Fruit fly (Drosophila melanogaster) whole organism, embryonic: ENCODE results near the gene ebi.

Source experiments
- ATbp ChIP-seq: fragments of 200-800 bp; sonication (Bioruptor generic); optimal IDR thresholded peaks from 2 replicates; lab custom pipeline; 2017; ENCODE audit warnings: missing biosample characterization, mild to moderate bottlenecking, missing genetic modification characterization, missing genetic modification reagents
- Ada2b ChIP-seq: fragments of 200-800 bp; sonication (Bioruptor generic); IDR thresholded peaks from 2 replicates; pipeline ENCODE4 v1.3.6; 2022; ENCODE audit warnings: missing biosample characterization, missing genetic modification characterization
- BEAF-32 ChIP-seq: fragments of 200-800 bp; sonication (Bioruptor generic); optimal IDR thresholded peaks from 3 replicates; lab custom pipeline; 2017; ENCODE audit warnings: missing biosample characterization, missing genetic modification characterization, mild to moderate bottlenecking, moderate library complexity, missing genetic modification reagents
- CG10209 ChIP-seq: fragments of 200-800 bp; sonication (Bioruptor generic); optimal IDR thresholded peaks from 3 replicates; lab custom pipeline; 2017; ENCODE audit warnings: missing biosample characterization, mild to moderate bottlenecking, missing genetic modification characterization, missing genetic modification reagents
- CG11560 ChIP-seq: fragments of 200-800 bp; sonication (Bioruptor generic); IDR thresholded peaks from 3 replicates; pipeline ENCODE4 v1.3.6; 2022; ENCODE audit warnings: missing biosample characterization, missing genetic modification characterization
- CG12659 ChIP-seq: fragments of 200-800 bp; sonication (Bioruptor generic); optimal IDR thresholded peaks from 3 replicates; lab custom pipeline; 2017; ENCODE audit warnings: mild to moderate bottlenecking, missing biosample characterization, missing genetic modification reagents, missing genetic modification characterization
- CG17829 ChIP-seq: fragments of 200-800 bp; optimal IDR thresholded peaks from 2 replicates; lab custom pipeline; 2019; ENCODE audit warnings: missing biosample characterization, mild to moderate bottlenecking, missing genetic modification characterization, moderate library complexity
- CG1832 ChIP-seq: fragments of 200-800 bp; sonication (Bioruptor generic); optimal IDR thresholded peaks from 2 replicates; lab custom pipeline; 2017; ENCODE audit warnings: missing biosample characterization, mild to moderate bottlenecking, missing genetic modification characterization, inconsistent platforms
- CG18599 ChIP-seq: fragments of 200-800 bp; sonication (Bioruptor generic); optimal IDR thresholded peaks from 3 replicates; lab custom pipeline; 2017; ENCODE audit warnings: missing biosample characterization, missing genetic modification characterization, mild to moderate bottlenecking, moderate library complexity, missing genetic modification reagents
- CG18619 ChIP-seq: fragments of 200-800 bp; sonication (Bioruptor generic); optimal IDR thresholded peaks from 3 replicates; lab custom pipeline; 2017; ENCODE audit warnings: missing biosample characterization, mild to moderate bottlenecking, missing genetic modification characterization
- CG2202 ChIP-seq: fragments of 200-800 bp; sonication (Bioruptor generic); optimal IDR thresholded peaks from 2 replicates; lab custom pipeline; 2018; ENCODE audit warnings: missing biosample characterization, mild to moderate bottlenecking, missing genetic modification characterization
- CG30020 ChIP-seq: fragments of 200-800 bp; optimal IDR thresholded peaks from 2 replicates; lab custom pipeline; 2019; ENCODE audit warnings: missing biosample characterization, mild to moderate bottlenecking, missing genetic modification characterization, moderate library complexity
- CG3065 ChIP-seq: fragments of 200-800 bp; sonication (Bioruptor generic); optimal IDR thresholded peaks from 2 replicates; lab custom pipeline; 2016; ENCODE audit warnings: missing biosample characterization, missing genetic modification characterization
- CG32532 ChIP-seq: fragments of 200-800 bp; sonication (Bioruptor generic); IDR thresholded peaks from 2 replicates; pipeline ENCODE4 v1.3.6; 2022; ENCODE audit warnings: missing biosample characterization, missing genetic modification characterization
- CG3847 ChIP-seq: fragments of 200-800 bp; sonication (Bioruptor generic); IDR thresholded peaks from 2 replicates; pipeline ENCODE4 v1.3.6; 2022; ENCODE audit warnings: missing biosample characterization, missing genetic modification characterization
- CG4360 ChIP-seq: fragments of 200-800 bp; sonication (Bioruptor generic); IDR thresholded peaks from 2 replicates; pipeline ENCODE4 v1.3.6; 2022; ENCODE audit warnings: missing biosample characterization, missing genetic modification characterization
- CG5180 ChIP-seq: fragments of 200-800 bp; sonication (Bioruptor generic); optimal IDR thresholded peaks from 3 replicates; lab custom pipeline; 2017; ENCODE audit warnings: missing biosample characterization, missing genetic modification characterization, mild to moderate bottlenecking, moderate library complexity, missing genetic modification reagents
- CG6689 ChIP-seq: fragments of 200-800 bp; sonication (Bioruptor generic); IDR thresholded peaks from 2 replicates; pipeline ENCODE4 v1.3.6; 2022; ENCODE audit warnings: missing biosample characterization, missing genetic modification characterization
- CG8290 ChIP-seq, 3 experiments: fragments of 200-800 bp; sonication (Bioruptor generic); optimal IDR thresholded peaks; 2 replicates each; lab custom pipeline; 2016 to 2019; ENCODE audit warnings: missing biosample characterization in 3 of 3, missing genetic modification characterization in 3 of 3, mild to moderate bottlenecking in 2 of 3, moderate library complexity in 1 of 3
- CG8388 ChIP-seq: fragments of 200-800 bp; sonication (Bioruptor generic); optimal IDR thresholded peaks from 2 replicates; lab custom pipeline; 2019; ENCODE audit warnings: missing biosample characterization, mild to moderate bottlenecking, missing genetic modification characterization, moderate library complexity
- CG8478 ChIP-seq: fragments of >200 bp; optimal IDR thresholded peaks from 2 replicates; lab custom pipeline; 2018
- CG9437 ChIP-seq: fragments of 200-800 bp; sonication (Bioruptor generic); optimal IDR thresholded peaks from 2 replicates; lab custom pipeline; 2018; ENCODE audit warnings: missing biosample characterization, mild to moderate bottlenecking, missing genetic modification characterization
- CG9797 ChIP-seq: fragments of 200-800 bp; sonication (Bioruptor generic); optimal IDR thresholded peaks from 3 replicates; lab custom pipeline; 2018; ENCODE audit warnings: missing biosample characterization, mild to moderate bottlenecking, missing genetic modification characterization
- D ChIP-seq, 2 experiments: fragments of 200-800 bp in 1 of 2; fragments of >200 bp in 1 of 2; sonication (Bioruptor generic) in 1 of 2; optimal IDR thresholded peaks; 2 replicates in 1 of 2; 3 replicates in 1 of 2; lab custom pipeline; 2017; ENCODE audit warnings: mild to moderate bottlenecking in 1 of 2, missing biosample characterization in 1 of 2, missing genetic modification characterization in 1 of 2, missing genetic modification reagents in 1 of 2
- Doc2 ChIP-seq: fragments of 200-800 bp; sonication (Bioruptor generic); IDR thresholded peaks from 2 replicates; pipeline ENCODE4 v1.3.6; 2022; ENCODE audit warnings: missing biosample characterization, missing genetic modification characterization
- GATAe ChIP-seq: fragments of 200-800 bp; sonication (Bioruptor generic); conservative IDR thresholded peaks from 2 replicates; pipeline ENCODE4 v1.3.6; 2022; ENCODE audit warnings: missing biosample characterization, missing genetic modification characterization
- Hand ChIP-seq: fragments of 200-800 bp; sonication (Bioruptor generic); optimal IDR thresholded peaks from 2 replicates; lab custom pipeline; 2017; ENCODE audit warnings: mild to moderate bottlenecking, missing biosample characterization, missing genetic modification reagents, missing genetic modification characterization
- MESR4 ChIP-seq: fragments of 200-800 bp; sonication (Bioruptor generic); optimal IDR thresholded peaks from 2 replicates; lab custom pipeline; 2018; ENCODE audit warnings: missing biosample characterization, mild to moderate bottlenecking, missing genetic modification characterization, moderate library complexity
- abd-A ChIP-seq: fragments of 200-800 bp; sonication (Bioruptor generic); optimal IDR thresholded peaks from 3 replicates; lab custom pipeline; 2019; ENCODE audit warnings: missing biosample characterization, mild to moderate bottlenecking, missing genetic modification characterization, moderate library complexity
- cg ChIP-seq: fragments of 200-800 bp; sonication (Bioruptor generic); optimal IDR thresholded peaks from 3 replicates; lab custom pipeline; 2019; ENCODE audit warnings: missing biosample characterization, mild to moderate bottlenecking, missing genetic modification characterization, moderate library complexity
- dpn ChIP-seq, 2 experiments: fragments of 200-800 bp; sonication (Bioruptor generic); optimal IDR thresholded peaks; 3 replicates each; lab custom pipeline; 2016; ENCODE audit warnings: missing biosample characterization in 2 of 2, missing genetic modification characterization in 2 of 2
- fd64A ChIP-seq: fragments of 200-800 bp; sonication (Bioruptor generic); optimal IDR thresholded peaks from 3 replicates; lab custom pipeline; 2018; ENCODE audit warnings: missing biosample characterization, mild to moderate bottlenecking, missing genetic modification characterization
- fd96Cb ChIP-seq: fragments of 200-800 bp; sonication (Bioruptor generic); optimal IDR thresholded peaks from 2 replicates; lab custom pipeline; 2018; ENCODE audit warnings: missing biosample characterization, mild to moderate bottlenecking, missing genetic modification characterization, moderate library complexity
- fu2 ChIP-seq: fragments of 200-800 bp; sonication (Bioruptor generic); optimal IDR thresholded peaks from 2 replicates; lab custom pipeline; 2016; ENCODE audit warnings: missing biosample characterization, missing genetic modification characterization
- gcm ChIP-seq: fragments of 200-800 bp; sonication (Bioruptor generic); optimal IDR thresholded peaks from 2 replicates; lab custom pipeline; 2019; ENCODE audit warnings: missing biosample characterization, mild to moderate bottlenecking, missing genetic modification characterization, moderate library complexity
- insv ChIP-seq, 2 experiments: fragments of 200-800 bp; sonication (Bioruptor generic); optimal IDR thresholded peaks; 3 replicates each; lab custom pipeline; 2016 to 2018; ENCODE audit warnings: missing biosample characterization in 2 of 2, missing genetic modification characterization in 2 of 2
- lab ChIP-seq: fragments of 200-800 bp; sonication (Bioruptor generic); optimal IDR thresholded peaks from 3 replicates; lab custom pipeline; 2017; ENCODE audit warnings: missing biosample characterization, missing genetic modification characterization, mild to moderate bottlenecking, moderate library complexity, missing genetic modification reagents
- mirr ChIP-seq: fragments of 200-800 bp; sonication (Bioruptor generic); optimal IDR thresholded peaks from 3 replicates; lab custom pipeline; 2018; ENCODE audit warnings: missing biosample characterization, mild to moderate bottlenecking, missing genetic modification characterization
- nmo ChIP-seq: fragments of 200-800 bp; sonication (Bioruptor generic); optimal IDR thresholded peaks from 2 replicates; lab custom pipeline; 2018; ENCODE audit warnings: missing biosample characterization, mild to moderate bottlenecking, missing genetic modification characterization, moderate library complexity
- otp ChIP-seq: fragments of 200-800 bp; sonication (Bioruptor generic); IDR thresholded peaks from 3 replicates; pipeline ENCODE4, ENCODE4 v1.3.6; 2022; ENCODE audit warnings: missing biosample characterization, missing genetic modification characterization
- repo ChIP-seq: fragments of 200-800 bp; sonication (Bioruptor generic); optimal IDR thresholded peaks from 2 replicates; lab custom pipeline; 2016; ENCODE audit warnings: missing biosample characterization, missing genetic modification characterization
- sna ChIP-seq: fragments of 200-800 bp; sonication (Bioruptor generic); IDR thresholded peaks from 2 replicates; pipeline ENCODE4 v1.3.6; 2022; ENCODE audit warnings: missing biosample characterization, missing genetic modification characterization; ENCODE audit not compliant: partially characterized antibody
- stc ChIP-seq: fragments of 200-800 bp; sonication (Bioruptor generic); IDR thresholded peaks from 2 replicates; pipeline ENCODE4 v1.3.6; 2022; ENCODE audit warnings: missing biosample characterization, missing genetic modification characterization
- tx ChIP-seq: fragments of 200-800 bp; sonication (Bioruptor generic); optimal IDR thresholded peaks from 2 replicates; lab custom pipeline; 2016; ENCODE audit warnings: missing biosample characterization, missing genetic modification characterization
- wor ChIP-seq: fragments of 200-800 bp; sonication (Bioruptor generic); IDR thresholded peaks from 2 replicates; pipeline ENCODE4 v1.3.6; 2022; ENCODE audit warnings: missing biosample characterization, missing genetic modification characterization
- zen ChIP-seq: fragments of 200-800 bp; sonication (Bioruptor generic); optimal IDR thresholded peaks from 3 replicates; lab custom pipeline; 2018; ENCODE audit warnings: missing biosample characterization, mild to moderate bottlenecking, missing genetic modification characterization, moderate library complexity
- zfh2 ChIP-seq: fragments of 200-800 bp; sonication (Bioruptor generic); optimal IDR thresholded peaks from 2 replicates; lab custom pipeline; 2016; ENCODE audit warnings: missing biosample characterization, missing genetic modification characterization

The ebi gene

dm6 chr2L:441927-442691 is 27.2 kb downstream of the ebi start (continued):
- TF ChIP-seq CG8478 (lab: Kevin White, UChicago) (no peak), Doc2 (GFP tag; lab: Robert Waterston, UW) (no peak), Hand (GFP tag; lab: Kevin White, UChicago) (no peak), stc (GFP tag; lab: Robert Waterston, UW) (peak; percentile 86), CG8388 (GFP tag; lab: Kevin White, UChicago) (peak; percentile 78), lab (GFP tag; lab: Kevin White, UChicago) (peak; percentile 65), tx (GFP tag; lab: Kevin White, UChicago) (peak; percentile 50), CG4360 (GFP tag; lab: Robert Waterston, UW) (peak; percentile 63), CG3847 (0 out of 2 replicates have a peak, but pooled peaks have one; percentile 21), Ada2b (GFP tag; lab: Robert Waterston, UW) (peak; percentile 49), dpn (GFP tag; optimal IDR thresholded peaks at IDR 0.05; lab: Kevin White, UChicago) (peak; percentile 74 to 84), CG6689 (GFP tag; lab: Robert Waterston, UW) (peak; percentile 88), nmo (GFP tag; lab: Kevin White, UChicago) (peak; percentile 82), zfh2 (GFP tag; lab: Kevin White, UChicago) (no peak), cg (GFP tag; lab: Kevin White, UChicago) (no peak), CG18599 (peak; percentile 69), CG30020 (tag; lab: Kevin White, UChicago) (no peak), CG2202 (tag; lab: Kevin White, UChicago) (peak; percentile 81), mirr (no peak), gcm (peak; percentile 86), CG10209 (GFP tag; lab: Kevin White, UChicago) (peak; percentile 79), otp (GFP tag; lab: Robert Waterston, UW) (peak; percentile 88), fu2 (peak; percentile 58), CG3065 (GFP tag; lab: Kevin White, UChicago) (peak; percentile 58), wor (GFP tag; lab: Robert Waterston, UW) (peak; percentile 77), CG17829 (peak; percentile 91), abd-A (no peak), GATAe (no peak), CG9437 (GFP tag; lab: Kevin White, UChicago) (peak; percentile 38), repo (peak; percentile 73), CG32532 (GFP tag; lab: Robert Waterston, UW) (peak; percentile 65; the same call in 1 of the 2 replicates), zen (tag; lab: Kevin White, UChicago) (peak; percentile 82), MESR4 (peak; percentile 24), CG9797 (peak; percentile 17), D (optimal IDR thresholded peaks at IDR 0.05; lab: Kevin White, UChicago) (no peak), D (GFP tag; optimal IDR thresholded peaks at IDR 0.05; lab: Kevin White, UChicago) (peak; percentile 82), CG5180 (GFP tag; lab: Kevin White, UChicago) (peak; percentile 78), CG8290 (GFP tag; optimal IDR thresholded peaks at IDR 0.05; lab: Kevin White, UChicago) (peak; percentile 82), CG8290 (tag; optimal IDR thresholded peaks at IDR 0.05; lab: Kevin White, UChicago) (no peak), fd64A (GFP tag; lab: Kevin White, UChicago) (peak; percentile 76), CG11560 (tag; lab: Robert Waterston, UW) (no peak), CG12659 (GFP tag; lab: Kevin White, UChicago) (peak; percentile 64), sna (GFP tag; lab: Robert Waterston, UW) (no peak), ATbp (GFP tag; lab: Kevin White, UChicago) (peak; percentile 87), CG1832 (GFP tag; lab: Kevin White, UChicago) (no peak), CG18619 (GFP tag; lab: Kevin White, UChicago) (peak; percentile 56), BEAF-32 (GFP tag; lab: Kevin White, UChicago) (no peak), insv (GFP tag; optimal IDR thresholded peaks at IDR 0.05; lab: Kevin White, UChicago) (no peak), fd96Cb (tag; lab: Kevin White, UChicago) (peak; percentile 89)
